Fruit fly (Drosophila melanogaster) Kc167 (cell line): ENCODE results near the gene Pvf2.

Experiments
- Myc ChIP-seq: fragments of >200 bp; optimal IDR thresholded peaks from 2 replicates; lab custom pipeline; 2017; ENCODE audit warnings: missing external identifiers
- Sin3A ChIP-seq: fragments of >200 bp; optimal IDR thresholded peaks from 2 replicates; lab custom pipeline; 2018; ENCODE audit warnings: missing external identifiers
- h ChIP-seq: fragments of >200 bp; optimal IDR thresholded peaks from 3 replicates; lab custom pipeline; 2018; ENCODE audit warnings: missing external identifiers
- insv ChIP-seq: fragments of >200 bp; optimal IDR thresholded peaks from 3 replicates; lab custom pipeline; 2018; ENCODE audit warnings: missing external identifiers
- psq ChIP-seq: fragments of >200 bp; optimal IDR thresholded peaks from 2 replicates; lab custom pipeline; 2017; ENCODE audit warnings: missing external identifiers
- ttk ChIP-seq: sonication (Bioruptor generic); optimal IDR thresholded peaks from 2 replicates; lab custom pipeline; 2017; ENCODE audit warnings: missing external identifiers

- TF ChIP-seq Sin3A (no peak), insv (lab: Kevin White, UChicago) (no peak), Myc (no peak), psq (no peak), ttk (lab: Kevin White, UChicago) (no peak), h (lab: Kevin White, UChicago) (no peak)
These were observed 33.9 kb upstream of the Pvf2 start for dm6 chr2L:7118205-7118801.
